Worm (Caenorhabditis elegans): ENCODE results near the gene B0563.18.

B0563.18 gene

DNA sequence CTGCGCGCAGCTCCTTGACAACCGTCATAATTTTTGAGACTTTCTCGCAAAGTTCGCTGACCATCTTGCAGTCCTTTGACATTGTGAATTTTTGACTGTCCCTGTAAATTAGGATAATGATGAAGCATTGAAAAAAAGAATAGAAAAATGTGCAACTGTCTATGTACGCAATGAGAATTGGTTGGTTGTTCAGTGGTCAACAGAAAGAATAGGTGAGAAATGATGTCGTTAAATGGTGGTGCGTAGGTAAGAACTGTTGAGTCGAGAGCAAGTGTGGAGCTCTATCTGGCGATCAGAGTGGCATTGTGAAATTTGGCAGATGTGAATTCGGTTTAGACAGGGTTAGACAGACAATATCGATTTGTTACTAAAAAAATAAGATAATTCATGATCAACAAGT, 2.0 kb downstream of the B0563.18 start, which contains the start of gene B0563.8:
Gene B0563.8 (minus strand): TSS at position 101 of the 400 bp plus-strand sequence.
- TF ChIP-seq ets-7 (tag; optimal IDR thresholded peaks at IDR 0.05): no peak
- no peak for TF ChIP-seq hmg-4 (GFP tag; optimal IDR thresholded peaks at IDR 0.05)
- no peak for TF ChIP-seq sea-1 (GFP tag; conservative IDR thresholded peaks at IDR 0.05)
- TF ChIP-seq pes-1 (GFP tag; IDR thresholded peaks at IDR 0.05): no peak
- TF ChIP-seq aly-1 (tag; optimal IDR thresholded peaks at IDR 0.05): no peak
- TF ChIP-seq scrt-1 (GFP tag; IDR thresholded peaks at IDR 0.05): no peak
- TF ChIP-seq ama-1 (optimal IDR thresholded peaks at IDR 0.05): no peak
- no peak for TF ChIP-seq tbx-37 (GFP tag; conservative IDR thresholded peaks at IDR 0.05)
- TF ChIP-seq ceh-13 (GFP tag; optimal IDR thresholded peaks at IDR 0.05): no peak
- no peak for TF ChIP-seq flt-1 (GFP tag; IDR thresholded peaks at IDR 0.05)
- TF ChIP-seq tra-4 (tag; optimal IDR thresholded peaks at IDR 0.05): no peak
- no peak for TF ChIP-seq hmbx-1 (tag; optimal IDR thresholded peaks at IDR 0.05)
- no peak for TF ChIP-seq ceh-36 (tag; optimal IDR thresholded peaks at IDR 0.05)
- no peak for TF ChIP-seq F13C5.2 (tag; optimal IDR thresholded peaks at IDR 0.05)

DNA sequence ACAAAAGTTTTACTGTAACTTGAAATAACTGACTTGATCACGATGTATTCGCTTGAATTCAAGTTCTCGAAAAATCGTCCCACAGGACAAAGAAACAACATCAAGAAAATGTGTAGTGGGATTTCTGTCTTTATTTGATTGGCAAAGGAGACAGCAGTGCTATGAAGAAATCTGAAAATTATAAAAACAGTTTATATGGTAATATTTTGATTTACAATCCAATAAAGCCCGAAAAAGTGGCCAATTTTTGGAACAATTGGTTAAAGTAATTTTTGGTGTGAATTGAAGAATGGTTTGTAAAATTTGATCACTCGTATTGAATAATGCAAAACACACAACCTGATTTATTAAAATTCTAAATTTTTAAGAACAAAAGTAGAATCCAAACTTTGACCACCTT, 8.4 kb downstream of the B0563.18 start, which contains the start of gene Y81B9A.4:
Gene Y81B9A.4 (minus strand): TSS at position 101 of the 400 bp plus-strand sequence.
- no peak for TF ChIP-seq tbx-11 (GFP tag; IDR thresholded peaks at IDR 0.05)
- TF ChIP-seq ama-1 (optimal IDR thresholded peaks at IDR 0.05): no peak
- TF ChIP-seq ceh-36 (tag; optimal IDR thresholded peaks at IDR 0.05): no peak
- TF ChIP-seq ceh-13 (GFP tag; optimal IDR thresholded peaks at IDR 0.05): no peak
- no peak for TF ChIP-seq pes-1 (GFP tag; IDR thresholded peaks at IDR 0.05)
- no peak for TF ChIP-seq flt-1 (GFP tag; IDR thresholded peaks at IDR 0.05)
- TF ChIP-seq scrt-1 (GFP tag; IDR thresholded peaks at IDR 0.05): no peak
- no peak for TF ChIP-seq F13C5.2 (tag; optimal IDR thresholded peaks at IDR 0.05)
- no peak for TF ChIP-seq B0310.2 (tag; optimal IDR thresholded peaks at IDR 0.05)
- TF ChIP-seq aly-1 (tag; optimal IDR thresholded peaks at IDR 0.05): no peak
- no peak for TF ChIP-seq tbx-37 (GFP tag; conservative IDR thresholded peaks at IDR 0.05)
- no peak for TF ChIP-seq hnd-1 (tag; optimal IDR thresholded peaks at IDR 0.05)
- no peak for TF ChIP-seq hmg-4 (GFP tag; optimal IDR thresholded peaks at IDR 0.05)
- TF ChIP-seq ets-7 (tag; optimal IDR thresholded peaks at IDR 0.05): no peak
- no peak for TF ChIP-seq tra-4 (tag; optimal IDR thresholded peaks at IDR 0.05)
- TF ChIP-seq hmbx-1 (tag; optimal IDR thresholded peaks at IDR 0.05): no peak

DNA sequence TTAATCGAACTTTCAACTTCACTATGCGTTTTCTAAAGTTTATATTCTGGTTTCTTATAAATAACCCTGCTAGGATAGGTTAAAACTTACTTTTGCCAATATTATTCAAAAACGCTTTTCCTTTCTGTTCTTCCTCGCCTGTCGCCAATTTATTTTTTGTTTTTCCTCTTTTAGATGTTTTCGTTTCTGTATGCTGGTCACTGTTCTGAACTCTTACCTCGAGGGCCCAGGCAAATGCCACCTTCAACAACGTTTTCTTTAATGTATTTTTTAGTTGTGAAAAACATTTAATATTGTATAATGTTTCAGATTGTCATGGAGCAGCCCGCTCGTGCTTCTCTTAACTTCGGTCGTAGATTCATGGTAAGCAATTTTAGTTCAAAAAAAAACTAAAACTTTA, 9.8 kb downstream of the B0563.18 start, which contains the start of gene Y81B9A.3:
Gene Y81B9A.3 (plus strand): TSS at position 301 of the 400 bp plus-strand sequence.
- TF ChIP-seq ets-7 (tag; optimal IDR thresholded peaks at IDR 0.05): no peak
- TF ChIP-seq sea-1 (GFP tag; conservative IDR thresholded peaks at IDR 0.05): no peak
- no peak for TF ChIP-seq hmg-4 (GFP tag; optimal IDR thresholded peaks at IDR 0.05)
- no peak for TF ChIP-seq scrt-1 (GFP tag; IDR thresholded peaks at IDR 0.05)
- no peak for TF ChIP-seq hnd-1 (tag; optimal IDR thresholded peaks at IDR 0.05)
- TF ChIP-seq tbx-37 (GFP tag; conservative IDR thresholded peaks at IDR 0.05): no peak
- no peak for TF ChIP-seq F13C5.2 (tag; optimal IDR thresholded peaks at IDR 0.05)
- no peak for TF ChIP-seq ama-1 (optimal IDR thresholded peaks at IDR 0.05)
- no peak for TF ChIP-seq hmbx-1 (tag; optimal IDR thresholded peaks at IDR 0.05)
- TF ChIP-seq pes-1 (GFP tag; IDR thresholded peaks at IDR 0.05): no peak
- no peak for TF ChIP-seq tbx-11 (GFP tag; IDR thresholded peaks at IDR 0.05)
- TF ChIP-seq ceh-13 (GFP tag; optimal IDR thresholded peaks at IDR 0.05): no peak
- no peak for TF ChIP-seq B0310.2 (tag; optimal IDR thresholded peaks at IDR 0.05)
- TF ChIP-seq aly-1 (tag; optimal IDR thresholded peaks at IDR 0.05): no peak
- no peak for TF ChIP-seq tra-4 (tag; optimal IDR thresholded peaks at IDR 0.05)

DNA sequence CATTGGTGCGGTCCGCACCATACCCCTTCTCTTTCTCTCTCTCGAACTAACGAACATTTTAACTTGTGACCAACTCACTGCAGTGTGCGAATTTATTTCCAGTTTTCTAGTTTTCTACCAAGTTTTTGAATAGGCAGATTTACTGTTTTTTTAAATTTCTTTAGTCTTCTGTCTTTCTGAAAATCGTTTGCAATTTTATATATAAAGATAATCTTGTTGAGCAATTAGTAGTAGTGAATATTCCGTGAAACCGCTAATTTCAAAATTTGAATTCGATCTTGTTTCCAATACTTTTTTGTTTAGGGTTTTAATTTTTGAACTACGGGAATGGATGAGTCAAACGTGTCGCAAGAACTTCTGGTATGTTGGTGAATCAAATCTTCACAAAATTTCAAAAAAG, 11.5 kb downstream of the B0563.18 start, which contains the start of gene Y81B9A.2:
Gene Y81B9A.2 (plus strand): TSS at position 301 of the 400 bp plus-strand sequence.
- no peak for TF ChIP-seq ets-7 (tag; optimal IDR thresholded peaks at IDR 0.05)
- TF ChIP-seq hmbx-1 (tag; optimal IDR thresholded peaks at IDR 0.05): no peak
- no peak for TF ChIP-seq F13C5.2 (tag; optimal IDR thresholded peaks at IDR 0.05)
- no peak for TF ChIP-seq hnd-1 (tag; optimal IDR thresholded peaks at IDR 0.05)
- no peak for TF ChIP-seq ceh-13 (GFP tag; optimal IDR thresholded peaks at IDR 0.05)
- TF ChIP-seq B0310.2 (tag; optimal IDR thresholded peaks at IDR 0.05): no peak
- TF ChIP-seq aly-1 (tag; optimal IDR thresholded peaks at IDR 0.05): no peak
- TF ChIP-seq scrt-1 (GFP tag; IDR thresholded peaks at IDR 0.05): no peak
- no peak for TF ChIP-seq hmg-4 (GFP tag; optimal IDR thresholded peaks at IDR 0.05)
- TF ChIP-seq tbx-37 (GFP tag; conservative IDR thresholded peaks at IDR 0.05): no peak
- no peak for TF ChIP-seq tra-4 (tag; optimal IDR thresholded peaks at IDR 0.05)
- TF ChIP-seq sea-1 (GFP tag; conservative IDR thresholded peaks at IDR 0.05): no peak
- TF ChIP-seq pes-1 (GFP tag; IDR thresholded peaks at IDR 0.05): no peak
- TF ChIP-seq ama-1 (optimal IDR thresholded peaks at IDR 0.05): no peak
- TF ChIP-seq tbx-11 (GFP tag; IDR thresholded peaks at IDR 0.05): no peak
- no peak for TF ChIP-seq ceh-36 (tag; optimal IDR thresholded peaks at IDR 0.05)
- no peak for TF ChIP-seq flt-1 (GFP tag; IDR thresholded peaks at IDR 0.05)

DNA sequence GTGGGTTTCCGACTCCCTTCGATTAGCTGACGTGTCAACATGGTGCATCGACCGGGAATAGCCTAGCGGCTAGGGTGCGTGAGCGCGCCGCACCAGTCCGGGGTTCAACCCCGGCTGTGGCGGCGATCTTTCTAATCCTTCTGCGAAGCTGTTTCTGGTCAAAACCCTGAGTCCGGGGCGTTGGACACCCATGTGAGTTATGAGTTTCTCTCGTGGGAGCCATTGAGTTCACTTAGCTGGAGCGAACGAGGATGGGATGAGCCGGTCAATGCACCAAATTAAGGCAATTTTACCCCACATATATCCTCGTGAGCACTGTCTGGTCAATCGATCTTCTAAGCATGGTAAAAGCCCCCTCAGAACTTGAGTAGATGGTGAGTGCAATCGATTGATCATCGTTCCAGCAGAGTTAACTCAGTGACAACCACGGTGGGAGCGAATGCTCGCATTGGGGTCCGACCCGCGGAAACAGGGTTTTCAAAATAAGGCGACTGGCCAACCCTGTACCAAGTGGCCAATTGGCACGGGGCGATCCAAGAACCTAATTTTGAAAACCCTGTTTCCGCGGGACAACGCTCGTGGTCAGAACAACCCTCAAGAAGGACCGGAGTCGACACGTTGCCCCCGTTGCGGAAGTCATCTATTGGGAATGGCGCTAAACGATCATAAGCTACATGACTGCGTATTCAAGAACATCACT, 19.6 kb downstream of the B0563.18 start, which contains the start of gene Y81B9A.1:
Gene Y81B9A.1 (plus strand): TSS at position 650 of the 700 bp plus-strand sequence.
- TF ChIP-seq flt-1 (GFP tag; IDR thresholded peaks at IDR 0.05): peak; percentile 26; the same call in 1 of the 2 replicates
- TF ChIP-seq hmg-4 (GFP tag; optimal IDR thresholded peaks at IDR 0.05): no peak
- no peak for TF ChIP-seq ets-7 (tag; optimal IDR thresholded peaks at IDR 0.05)
- no peak for TF ChIP-seq aly-1 (tag; optimal IDR thresholded peaks at IDR 0.05)
- no peak for TF ChIP-seq ama-1 (optimal IDR thresholded peaks at IDR 0.05)
- no peak for TF ChIP-seq tbx-37 (GFP tag; conservative IDR thresholded peaks at IDR 0.05)

DNA sequence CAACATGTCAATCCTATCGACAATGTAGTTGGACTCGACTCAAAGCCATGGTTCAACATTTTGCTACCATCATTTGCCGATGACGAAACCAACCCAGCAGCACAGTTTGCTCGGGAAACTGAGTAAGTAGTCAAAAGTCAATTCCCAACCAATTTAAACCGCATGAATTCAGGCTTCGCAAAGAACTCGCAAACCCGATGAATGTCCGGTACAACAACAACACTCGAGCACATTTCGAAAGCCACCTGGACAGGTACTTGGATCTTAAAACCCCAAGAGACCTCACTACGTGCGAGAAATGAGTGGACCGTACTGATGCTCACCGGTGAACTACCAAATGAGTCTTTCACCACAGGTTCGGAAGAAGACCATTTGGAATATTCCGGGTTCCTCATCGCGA, 21.7 kb downstream of the B0563.18 start:
- TF ChIP-seq ceh-13 (GFP tag; optimal IDR thresholded peaks at IDR 0.05): no peak
- no peak for TF ChIP-seq sea-1 (GFP tag; conservative IDR thresholded peaks at IDR 0.05)
- TF ChIP-seq hnd-1 (tag; optimal IDR thresholded peaks at IDR 0.05): no peak
- no peak for TF ChIP-seq tbx-37 (GFP tag; conservative IDR thresholded peaks at IDR 0.05)
- no peak for TF ChIP-seq aly-1 (tag; optimal IDR thresholded peaks at IDR 0.05)
- no peak for TF ChIP-seq pes-1 (GFP tag; IDR thresholded peaks at IDR 0.05)
- no peak for TF ChIP-seq ama-1 (optimal IDR thresholded peaks at IDR 0.05)
- no peak for TF ChIP-seq tbx-11 (GFP tag; IDR thresholded peaks at IDR 0.05)
- no peak for TF ChIP-seq tra-4 (tag; optimal IDR thresholded peaks at IDR 0.05)
- no peak for TF ChIP-seq B0310.2 (tag; optimal IDR thresholded peaks at IDR 0.05)
- no peak for TF ChIP-seq hmg-4 (GFP tag; optimal IDR thresholded peaks at IDR 0.05)
